Worm (Caenorhabditis elegans) whole organism, L4 larva: Measurements from ENCODE around the gene srj-37.
A peak's percentile ranks its signal among the peaks of the same experiment; 100 is the strongest.

Source experiments
- F49E8.2 ChIP-seq: sonication (generic microtip); optimal IDR thresholded peaks from 2 replicates; lab custom pipeline; 2016; ENCODE audit warnings: missing compliant biosample characterization, mild to moderate bottlenecking, missing genetic modification characterization, borderline replicate concordance
- T26A8.4 ChIP-seq: fragments of 200-800 bp; sonication (Bioruptor generic); IDR thresholded peaks from 2 replicates; pipeline ENCODE4 v1.3.6; 2022; ENCODE audit warnings: missing genetic modification characterization, missing compliant biosample characterization
- ZK337.2 ChIP-seq: fragments of 200-800 bp; sonication (Bioruptor generic); IDR thresholded peaks from 2 replicates; pipeline ENCODE4 v1.3.6; 2022; ENCODE audit warnings: missing genetic modification reagents, missing genetic modification characterization, missing compliant biosample characterization
- aly-2 ChIP-seq: sonication (generic microtip); optimal IDR thresholded peaks from 2 replicates; lab custom pipeline; 2018; ENCODE audit warnings: missing biosample characterization, missing genetic modification characterization
- ama-1 ChIP-seq: fragments of 150-350 bp; optimal IDR thresholded peaks from 2 replicates; lab custom pipeline; 2014; ENCODE audit warnings: inconsistent platforms, mixed read lengths
- arid-1 ChIP-seq: fragments of 200-800 bp; sonication (Bioruptor generic); conservative IDR thresholded peaks from 2 replicates; pipeline ENCODE4 v1.3.6; 2022; ENCODE audit warnings: missing genetic modification reagents, missing genetic modification characterization, missing compliant biosample characterization
- ceh-32 ChIP-seq: sonication (generic microtip); optimal IDR thresholded peaks from 2 replicates; lab custom pipeline; 2016; ENCODE audit warnings: mild to moderate bottlenecking, missing genetic modification characterization, missing compliant biosample characterization; ENCODE audit not compliant: poor library complexity
- ceh-44 ChIP-seq: fragments of 200-800 bp; sonication (Bioruptor generic); IDR thresholded peaks from 2 replicates; pipeline ENCODE4 v1.3.6; 2022; ENCODE audit warnings: missing genetic modification reagents, missing genetic modification characterization, missing compliant biosample characterization
- ceh-62 ChIP-seq: sonication (generic microtip); optimal IDR thresholded peaks from 2 replicates; lab custom pipeline; 2017; ENCODE audit warnings: missing biosample characterization, missing genetic modification characterization
- ces-1 ChIP-seq: fragments of 150-350 bp; sonication (generic microtip); optimal IDR thresholded peaks from 4 replicates; lab custom pipeline; 2014; ENCODE audit warnings: missing biosample characterization, missing genetic modification reagents, missing genetic modification characterization
- daf-12 ChIP-seq: fragments of 150-350 bp; optimal IDR thresholded peaks from 2 replicates; lab custom pipeline; 2014; ENCODE audit warnings: missing biosample characterization, missing genetic modification reagents, missing genetic modification characterization
- daf-8 ChIP-seq: fragments of 200-800 bp; sonication (Bioruptor generic); IDR thresholded peaks from 2 replicates; pipeline ENCODE4 v1.3.6; 2022; ENCODE audit warnings: missing genetic modification characterization, missing compliant biosample characterization
- dmd-6 ChIP-seq: fragments of 200-800 bp; sonication (Bioruptor generic); IDR thresholded peaks from 2 replicates; pipeline ENCODE4 v1.3.6; 2022; ENCODE audit warnings: missing genetic modification reagents, missing genetic modification characterization, missing compliant biosample characterization
- duxl-1 ChIP-seq: sonication (generic microtip); optimal IDR thresholded peaks from 2 replicates; lab custom pipeline; 2016; ENCODE audit warnings: mild to moderate bottlenecking, missing genetic modification characterization, moderate library complexity, missing compliant biosample characterization; ENCODE audit not compliant: poor library complexity
- egl-27 ChIP-seq: sonication (generic microtip); optimal IDR thresholded peaks from 3 replicates; lab custom pipeline; 2017; ENCODE audit warnings: missing biosample characterization, missing genetic modification reagents, missing genetic modification characterization
- egl-43 ChIP-seq: fragments of 200-800 bp; sonication (Bioruptor generic); IDR thresholded peaks from 2 replicates; pipeline ENCODE4 v1.3.6; 2022; ENCODE audit warnings: missing genetic modification reagents, missing genetic modification characterization, missing compliant biosample characterization
- gei-8 ChIP-seq: fragments of 200-800 bp; sonication (Bioruptor generic); optimal IDR thresholded peaks from 2 replicates; lab custom pipeline; 2018; ENCODE audit warnings: mild to moderate bottlenecking, missing genetic modification characterization, missing compliant biosample characterization
- hif-1 ChIP-seq, 2 experiments: sonication (generic microtip); optimal IDR thresholded peaks; 2 replicates each; lab custom pipeline; 2016 to 2017; ENCODE audit warnings: missing compliant biosample characterization in 2 of 2, missing genetic modification characterization in 2 of 2, missing genetic modification reagents in 2 of 2, missing genotype in 2 of 2, mild to moderate bottlenecking in 1 of 2
- hlh-30 ChIP-seq: sonication (generic microtip); optimal IDR thresholded peaks from 2 replicates; lab custom pipeline; 2017; ENCODE audit warnings: antibody characterized with exemption, mild to moderate bottlenecking, missing genetic modification characterization, missing compliant biosample characterization; ENCODE audit not compliant: insufficient read depth
- hmg-1.1 ChIP-seq: fragments of 200-800 bp; sonication (Bioruptor generic); IDR thresholded peaks from 2 replicates; pipeline ENCODE4 v1.3.6; 2022; ENCODE audit warnings: missing genetic modification reagents, missing genetic modification characterization, missing compliant biosample characterization
- jun-1 ChIP-seq: fragments of 150-350 bp; optimal IDR thresholded peaks from 2 replicates; lab custom pipeline; 2014; ENCODE audit warnings: missing biosample characterization, missing genetic modification reagents, missing genetic modification characterization
- lim-7 ChIP-seq: fragments of 200-800 bp; sonication (Bioruptor generic); IDR thresholded peaks from 2 replicates; pipeline ENCODE4 v1.3.6; 2022; ENCODE audit warnings: missing genetic modification characterization, missing compliant biosample characterization
- lin-1 ChIP-seq: fragments of 200-800 bp; sonication (Bioruptor generic); IDR thresholded peaks from 2 replicates; pipeline ENCODE4 v1.3.6; 2022; ENCODE audit warnings: missing genetic modification reagents, missing genetic modification characterization, missing compliant biosample characterization
- lin-29 ChIP-seq: fragments of 200-800 bp; sonication (Bioruptor generic); IDR thresholded peaks from 2 replicates; pipeline ENCODE4 v1.3.6; 2022; ENCODE audit warnings: missing genetic modification reagents, missing genetic modification characterization, missing compliant biosample characterization
- lin-38 ChIP-seq: fragments of 200-800 bp; sonication (Bioruptor generic); IDR thresholded peaks from 2 replicates; pipeline ENCODE4 v1.3.6; 2022; ENCODE audit warnings: missing genetic modification reagents, missing genetic modification characterization, missing compliant biosample characterization
- lsy-2 ChIP-seq, 2 experiments: fragments of 150-350 bp in 1 of 2; sonication (generic microtip) in 1 of 2; optimal IDR thresholded peaks; 2 replicates each; lab custom pipeline; 2014 to 2017; ENCODE audit warnings: missing biosample characterization in 2 of 2, missing genetic modification characterization in 2 of 2
- madf-9 ChIP-seq: fragments of 200-800 bp; sonication (Bioruptor generic); conservative IDR thresholded peaks from 2 replicates; pipeline ENCODE4 v1.3.6; 2022; ENCODE audit warnings: missing genetic modification reagents, missing genetic modification characterization, missing compliant biosample characterization
- mes-2 ChIP-seq: sonication (generic microtip); optimal IDR thresholded peaks from 2 replicates; lab custom pipeline; 2016; ENCODE audit warnings: missing genotype, mild to moderate bottlenecking, missing genetic modification characterization, missing compliant biosample characterization; ENCODE audit not compliant: poor library complexity, severe bottlenecking
- mxl-3 ChIP-seq: fragments of 200-800 bp; sonication (Bioruptor generic); optimal IDR thresholded peaks from 2 replicates; lab custom pipeline; 2018; ENCODE audit warnings: mild to moderate bottlenecking, missing genetic modification characterization, missing compliant biosample characterization
- nhr-28 ChIP-seq: fragments of 150-350 bp; optimal IDR thresholded peaks from 2 replicates; lab custom pipeline; 2014; ENCODE audit warnings: missing biosample characterization, missing genetic modification characterization
- nhr-48 ChIP-seq: sonication (generic microtip); optimal IDR thresholded peaks from 2 replicates; lab custom pipeline; 2016; ENCODE audit warnings: mild to moderate bottlenecking, missing genetic modification characterization, missing compliant biosample characterization
- nhr-6 ChIP-seq: fragments of 150-350 bp; optimal IDR thresholded peaks from 2 replicates; lab custom pipeline; 2014; ENCODE audit warnings: missing biosample characterization, missing genetic modification characterization
- nhr-77 ChIP-seq: fragments of 150-350 bp; optimal IDR thresholded peaks from 2 replicates; lab custom pipeline; 2014; ENCODE audit warnings: missing biosample characterization, missing genetic modification characterization
- php-3 ChIP-seq: fragments of 200-800 bp; sonication (Bioruptor generic); IDR thresholded peaks from 2 replicates; pipeline ENCODE4 v1.3.6; 2022; ENCODE audit warnings: missing genetic modification reagents, missing genetic modification characterization, missing compliant biosample characterization
- rbr-2 ChIP-seq: sonication (generic microtip); optimal IDR thresholded peaks from 2 replicates; lab custom pipeline; 2016; ENCODE audit warnings: missing genotype, missing genetic modification characterization, missing compliant biosample characterization
- saeg-2 ChIP-seq: fragments of 200-800 bp; sonication (Bioruptor generic); IDR thresholded peaks from 2 replicates; pipeline ENCODE4 v1.3.6; 2022; ENCODE audit warnings: missing genetic modification reagents, missing genetic modification characterization, missing compliant biosample characterization
- skn-1 ChIP-seq: fragments of 150-350 bp; optimal IDR thresholded peaks from 2 replicates; lab custom pipeline; 2014; ENCODE audit warnings: missing biosample characterization, missing genetic modification characterization
- snpc-1.2 ChIP-seq: fragments of 200-800 bp; sonication (Bioruptor generic); IDR thresholded peaks from 2 replicates; pipeline ENCODE4 v1.3.6; 2022; ENCODE audit warnings: missing genetic modification reagents, missing genetic modification characterization, missing compliant biosample characterization
- tag-97 ChIP-seq: fragments of 200-800 bp; sonication (Bioruptor generic); IDR thresholded peaks from 2 replicates; pipeline ENCODE4 v1.3.6; 2022; ENCODE audit warnings: missing genetic modification characterization, missing compliant biosample characterization
- unc-130 ChIP-seq: sonication (generic microtip); optimal IDR thresholded peaks from 2 replicates; lab custom pipeline; 2016; ENCODE audit warnings: missing genetic modification reagents, missing genetic modification characterization, missing compliant biosample characterization
- zag-1 ChIP-seq: fragments of 150-350 bp; optimal IDR thresholded peaks from 2 replicates; lab custom pipeline; 2014; ENCODE audit warnings: missing biosample characterization, missing genetic modification characterization
- zfp-2 ChIP-seq: sonication (generic microtip); optimal IDR thresholded peaks from 2 replicates; lab custom pipeline; 2016; ENCODE audit warnings: mild to moderate bottlenecking, missing genetic modification characterization, missing compliant biosample characterization
- ztf-11 ChIP-seq: fragments of 150-350 bp; optimal IDR thresholded peaks from 2 replicates; lab custom pipeline; 2014; ENCODE audit warnings: missing biosample characterization, missing genetic modification characterization
- ztf-7 ChIP-seq: fragments of 150-350 bp; optimal IDR thresholded peaks from 2 replicates; lab custom pipeline; 2014; ENCODE audit warnings: missing biosample characterization, missing genetic modification characterization

Gene srj-37

ce11 chrV:635630-636029 lies 2.8 kb upstream of the srj-37 start (continued):
- TF ChIP-seq lin-29 (GFP tag; lab: Robert Waterston, UW), result no peak
- TF ChIP-seq ceh-44 (GFP tag; lab: Robert Waterston, UW), result no peak
- peak; percentile 87 for TF ChIP-seq hlh-30
- peak; percentile 33 for TF ChIP-seq mes-2 (tag; lab: Kevin White, UChicago)
- TF ChIP-seq jun-1, result no peak
- peak; percentile 98 for TF ChIP-seq nhr-28 (tag; lab: Kevin White, UChicago)
- peak; percentile 19 for TF ChIP-seq nhr-48 (tag; lab: Kevin White, UChicago)
- TF ChIP-seq egl-43 (GFP tag; lab: Robert Waterston, UW), result no peak
- no peak for TF ChIP-seq madf-9
- no peak for TF ChIP-seq snpc-1.2 (GFP tag; lab: Robert Waterston, UW)
- peak; percentile 51 for TF ChIP-seq duxl-1
- TF ChIP-seq arid-1 (GFP tag; lab: Robert Waterston, UW), result no peak
- TF ChIP-seq ces-1 (GFP tag; lab: Kevin White, UChicago), result no peak
- TF ChIP-seq lin-38 (GFP tag; lab: Robert Waterston, UW), result no peak
- TF ChIP-seq ceh-32 (tag; lab: Kevin White, UChicago), result no peak
- TF ChIP-seq mxl-3, result peak; percentile 78
- TF ChIP-seq ztf-11 (tag; lab: Kevin White, UChicago), result no peak
- TF ChIP-seq skn-1, result no peak
- TF ChIP-seq tag-97 (GFP tag; lab: Robert Waterston, UW), result no peak
- peak in 1 of 2 experiments; percentile 4 for TF ChIP-seq hif-1 (tag; optimal IDR thresholded peaks at IDR 0.05; lab: Kevin White, UChicago)
- TF ChIP-seq nhr-77 (tag; lab: Kevin White, UChicago), result peak; percentile 85
- peak in 1 of 2 experiments; percentile 2 for TF ChIP-seq lsy-2 (tag; optimal IDR thresholded peaks at IDR 0.05; lab: Kevin White, UChicago)
- TF ChIP-seq hmg-1.1 (GFP tag; lab: Robert Waterston, UW), result 0 out of 2 replicates have a peak, but pooled peaks have one; percentile 16
- peak; percentile 61; the same call in 1 of the 2 replicates for TF ChIP-seq dmd-6 (GFP tag; lab: Robert Waterston, UW)

DNA sequence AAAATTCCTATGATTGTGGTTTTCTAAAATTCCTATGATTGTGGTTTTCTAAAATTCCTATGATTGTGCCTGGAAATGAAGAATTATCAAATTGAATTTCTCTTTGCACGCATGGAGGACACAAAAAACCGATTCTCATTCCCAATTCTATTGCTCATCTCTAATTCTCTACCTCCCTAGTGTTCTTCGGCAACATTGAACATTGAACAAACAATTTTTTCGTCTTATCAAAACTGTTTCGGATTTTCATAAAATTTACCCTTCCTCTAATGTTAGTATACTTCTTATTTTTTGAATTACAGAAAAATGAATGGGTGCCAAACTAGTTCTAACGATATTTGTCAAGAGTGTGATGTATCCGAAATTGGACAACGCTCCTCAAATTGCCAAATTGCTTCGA lies 2.1 kb upstream of the srj-37 start, which contains the start of gene pals-31:
pals-31 (plus strand) TSS at position 301 of the 400 bp plus-strand sequence.
- TF ChIP-seq gei-8 (GFP tag; lab: Kevin White, UChicago), result no peak
- no peak for TF ChIP-seq T26A8.4
- TF ChIP-seq hlh-30, result no peak
- TF ChIP-seq egl-27, result no peak
- no peak for TF ChIP-seq F49E8.2 (tag; lab: Kevin White, UChicago)
- no peak for TF ChIP-seq aly-2 (tag; lab: Kevin White, UChicago)
- no peak for TF ChIP-seq ceh-62
- TF ChIP-seq php-3 (GFP tag; lab: Robert Waterston, UW), result no peak
- TF ChIP-seq hif-1 (tag; optimal IDR thresholded peaks at IDR 0.05; lab: Kevin White, UChicago), result no peak
- no peak for TF ChIP-seq daf-12 (tag; lab: Kevin White, UChicago)
- TF ChIP-seq egl-43 (GFP tag; lab: Robert Waterston, UW), result no peak
- TF ChIP-seq ztf-7 (tag; lab: Kevin White, UChicago), result no peak
- TF ChIP-seq saeg-2 (GFP tag; lab: Robert Waterston, UW), result no peak
- no peak for TF ChIP-seq nhr-6 (tag; lab: Kevin White, UChicago)
- no peak for TF ChIP-seq zfp-2 (tag; lab: Kevin White, UChicago)
- no peak for TF ChIP-seq jun-1
- TF ChIP-seq zag-1, result no peak
- no peak for TF ChIP-seq lin-1 (GFP tag; lab: Robert Waterston, UW)
- no peak for TF ChIP-seq madf-9

ce11 chrV:642750-643149 lies 4.3 kb downstream of the srj-37 start, which contains the start of gene nhr-190:
Gene nhr-190, minus strand, starts transcription at chrV:642924.
- TF ChIP-seq ama-1 (lab: Kevin White, UChicago) (no peak), hmg-1.1 (GFP tag; lab: Robert Waterston, UW) (0 out of 2 replicates have a peak, but pooled peaks have one; percentile 39), hlh-30 (peak; percentile 58), lim-7 (GFP tag; lab: Robert Waterston, UW) (0 out of 2 replicates have a peak, but pooled peaks have one; percentile 3), unc-130 (GFP tag; lab: Kevin White, UChicago) (no peak), nhr-6 (tag; lab: Kevin White, UChicago) (no peak), ZK337.2 (GFP tag; lab: Robert Waterston, UW) (no peak), daf-8 (GFP tag; lab: Robert Waterston, UW) (no peak), rbr-2 (no peak)
